Worm (Caenorhabditis elegans): Measurements from ENCODE around the gene xnd-1.
A peak's percentile ranks its signal among the peaks of the same experiment; 100 is the strongest.

- TF ChIP-seq ZK546.5 (tag; optimal IDR thresholded peaks at IDR 0.05), result no peak
- no peak for TF ChIP-seq daf-8 (GFP tag; IDR thresholded peaks at IDR 0.05)
- TF ChIP-seq lsy-2 (tag; optimal IDR thresholded peaks at IDR 0.05), result peak in 1 of 2 experiments; percentile 5
- no peak for TF ChIP-seq nhr-28 (tag; optimal IDR thresholded peaks at IDR 0.05)
Observed at ce11 chrIII:5581049-5581448, 23.2 kb upstream of the xnd-1 start, which contains the start of gene F56D2.5.

Data from whole organism, L4 larva.